Worm (Caenorhabditis elegans): Measurements from ENCODE around the gene ilys-4.

DNA sequence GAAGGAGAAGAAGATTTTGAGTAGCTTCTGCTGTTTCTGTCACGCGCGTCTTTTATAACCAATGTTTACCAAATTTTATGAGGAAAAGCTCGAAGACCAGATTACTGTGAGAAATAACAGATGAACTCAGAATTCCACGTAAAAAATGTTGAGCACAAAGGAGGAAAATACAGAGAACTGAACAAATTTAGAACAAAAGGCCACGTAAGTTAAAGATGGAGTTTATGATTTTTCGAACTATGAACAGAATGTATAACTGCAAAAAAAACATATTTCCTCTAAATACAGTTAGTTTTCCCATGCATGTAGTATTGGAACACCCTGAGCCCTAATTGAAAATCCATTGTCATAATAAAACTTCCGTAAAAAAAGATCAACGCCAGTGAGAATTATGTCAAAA, 43.6 kb upstream of the ilys-4 start, which contains the start of gene exc-9:
- TF ChIP-seq tra-4 (tag; optimal IDR thresholded peaks at IDR 0.05) (no peak), ama-1 (optimal IDR thresholded peaks at IDR 0.05) (no peak), tbx-11 (GFP tag; IDR thresholded peaks at IDR 0.05) (no peak), scrt-1 (GFP tag; IDR thresholded peaks at IDR 0.05) (no peak), F13C5.2 (tag; optimal IDR thresholded peaks at IDR 0.05) (no peak), hmbx-1 (tag; optimal IDR thresholded peaks at IDR 0.05) (no peak), aly-1 (tag; optimal IDR thresholded peaks at IDR 0.05) (no peak), sea-1 (GFP tag; conservative IDR thresholded peaks at IDR 0.05) (no peak), pes-1 (GFP tag; IDR thresholded peaks at IDR 0.05) (no peak), hnd-1 (tag; optimal IDR thresholded peaks at IDR 0.05) (no peak), ceh-36 (tag; optimal IDR thresholded peaks at IDR 0.05) (no peak), flt-1 (GFP tag; IDR thresholded peaks at IDR 0.05) (no peak)

Measured in whole organism, early embryonic.